Worm (Caenorhabditis elegans) whole organism, dauer: ENCODE data around the gene F46B3.1.
"Not testable (repeated sequence)": the region's sequence is repeated elsewhere in the genome, so short reads cannot be mapped to it uniquely, and the experiment has no call there.

Experiments
- unc-62 ChIP-seq: sonication (generic microtip); optimal IDR thresholded peaks from 2 replicates; lab custom pipeline; 2017; ENCODE audit warnings: missing biosample characterization, missing genetic modification reagents, missing genetic modification characterization

The F46B3.1 gene

ce11 chrV:20604606-20605155 lies 7.7 kb upstream of the F46B3.1 start, which contains the start of gene ttr-57:
Gene ttr-57 (plus strand): TSS chrV:20605105.
- TF ChIP-seq unc-62 (GFP tag; lab: Kevin White, UChicago) = no peak

- no peak for TF ChIP-seq unc-62 (GFP tag; lab: Kevin White, UChicago)
Observed at ce11 chrV:20603014-20603413, 6.0 kb upstream of the F46B3.1 start, which contains the start of gene ttr-11. Gene ttr-11 (plus strand): TSS chrV:20603314.

- TF ChIP-seq unc-62 (GFP tag; lab: Kevin White, UChicago) = no peak
Observed at ce11 chrV:20600704-20601103, 3.7 kb upstream of the F46B3.1 start.

- TF ChIP-seq unc-62 (GFP tag; lab: Kevin White, UChicago) = no peak
Observed at ce11 chrV:20599795-20600194, 2.8 kb upstream of the F46B3.1 start, which contains the start of gene col-163. Gene col-163 (plus strand): TSS chrV:20600095.

ce11 chrV:20595653-20596052 lies 1.3 kb downstream of the F46B3.1 start, which contains the start of gene F26F2.11:
Gene F26F2.11 (minus strand): TSS chrV:20595753.
- no peak for TF ChIP-seq unc-62 (GFP tag; lab: Kevin White, UChicago)

ce11 chrV:20594746-20595145 lies 2.2 kb downstream of the F46B3.1 start, which contains the start of gene F26F2.10:
Gene F26F2.10 (minus strand): TSS chrV:20594846.
- TF ChIP-seq unc-62 (GFP tag; lab: Kevin White, UChicago) = no peak

- no peak for TF ChIP-seq unc-62 (GFP tag; lab: Kevin White, UChicago)
Observed at ce11 chrV:20580511-20581040, 16.4 kb downstream of the F46B3.1 start, which contains the start of gene F26F2.7. Gene F26F2.7 (plus strand): TSS chrV:20580990.

- TF ChIP-seq unc-62 (GFP tag; lab: Kevin White, UChicago) = no peak
Observed at ce11 chrV:20579534-20579933, 17.4 kb downstream of the F46B3.1 start, which contains the start of gene F26F2.8. Gene F26F2.8 (plus strand): TSS chrV:20579546.

- TF ChIP-seq unc-62 (GFP tag; lab: Kevin White, UChicago) = no peak
Observed at ce11 chrV:20574872-20575271, 22.1 kb downstream of the F46B3.1 start.

ce11 chrV:20574314-20574713 lies 22.7 kb downstream of the F46B3.1 start, which contains the start of gene clec-263:
Gene clec-263 (plus strand): TSS chrV:20574614.
- TF ChIP-seq unc-62 (GFP tag; lab: Kevin White, UChicago) = no peak

ce11 chrV:20573392-20573791 lies 23.6 kb downstream of the F46B3.1 start, which contains the start of gene F26F2.5:
Gene F26F2.5 (plus strand): TSS chrV:20573692.
- TF ChIP-seq unc-62 (GFP tag; lab: Kevin White, UChicago) = no peak

- not testable (repeated sequence) for TF ChIP-seq unc-62 (GFP tag; lab: Kevin White, UChicago)
Observed at ce11 chrV:20568995-20569394, 28.0 kb downstream of the F46B3.1 start, which contains the start of gene F26F2.4. Gene F26F2.4 (plus strand): TSS chrV:20569295.

ce11 chrV:20566454-20566853 lies 30.5 kb downstream of the F46B3.1 start, which contains the start of gene F26F2.3:
Gene F26F2.3 (minus strand): TSS chrV:20566554.
- TF ChIP-seq unc-62 (GFP tag; lab: Kevin White, UChicago) = no peak

ce11 chrV:20564054-20564453 lies 32.9 kb downstream of the F46B3.1 start, which contains the start of gene F26F2.13:
Gene F26F2.13 (plus strand): TSS chrV:20564354.
- not testable (repeated sequence) for TF ChIP-seq unc-62 (GFP tag; lab: Kevin White, UChicago)

- no peak for TF ChIP-seq unc-62 (GFP tag; lab: Kevin White, UChicago)
Observed at ce11 chrV:20561795-20562194, 35.2 kb downstream of the F46B3.1 start, which contains the start of gene F26F2.1. Gene F26F2.1 (minus strand): TSS chrV:20561895.

- TF ChIP-seq unc-62 (GFP tag; lab: Kevin White, UChicago) = no peak
Observed at ce11 chrV:20558270-20558669, 38.7 kb downstream of the F46B3.1 start, which contains the start of gene abf-4. Gene abf-4 (minus strand): TSS chrV:20558370.
